Worm (Caenorhabditis elegans): Measurements from ENCODE around the gene cox-14.

ce11 chrIII:10216585-10217278 is 2.0 kb upstream of the cox-14 start, which contains the start of gene cts-1:
- peak; percentile 91 for TF ChIP-seq nhr-25 (tag; optimal IDR thresholded peaks at IDR 0.05)
- TF ChIP-seq R02D3.7 (tag; optimal IDR thresholded peaks at IDR 0.05), result peak; percentile 50
- peak; percentile 93 for TF ChIP-seq elt-2 (tag; optimal IDR thresholded peaks at IDR 0.05)
- no peak for TF ChIP-seq ztf-4 (tag; optimal IDR thresholded peaks at IDR 0.05)
- peak; percentile 11 for TF ChIP-seq nhr-11 (tag; optimal IDR thresholded peaks at IDR 0.05)
- TF ChIP-seq tbx-2 (tag; optimal IDR thresholded peaks at IDR 0.05), result peak; percentile 43
- no peak for TF ChIP-seq ceh-82 (tag; optimal IDR thresholded peaks at IDR 0.05)
